Worm (Caenorhabditis elegans) whole organism, late embryonic: ENCODE results near the gene Y49F6B.20.

ENCODE experiments used
- C08G9.2 ChIP-seq: sonication (generic microtip); optimal IDR thresholded peaks from 2 replicates; lab custom pipeline; 2016; ENCODE audit warnings: mild to moderate bottlenecking, missing genetic modification characterization, moderate library complexity, missing compliant biosample characterization
- K09A11.1 ChIP-seq: sonication (generic microtip); optimal IDR thresholded peaks from 2 replicates; lab custom pipeline; 2017; ENCODE audit warnings: antibody characterized with exemption, mild to moderate bottlenecking, missing genetic modification characterization, missing compliant biosample characterization; ENCODE audit not compliant: insufficient read depth
- T23F11.4 ChIP-seq: fragments of 200-800 bp; sonication (Bioruptor generic); optimal IDR thresholded peaks from 2 replicates; lab custom pipeline; 2018; ENCODE audit warnings: mild to moderate bottlenecking, missing genetic modification characterization, missing compliant biosample characterization
- Y22D7AL.16 ChIP-seq: sonication (generic microtip); optimal IDR thresholded peaks from 2 replicates; lab custom pipeline; 2016; ENCODE audit warnings: missing genetic modification characterization, missing compliant biosample characterization
- ahr-1 ChIP-seq: sonication (generic microtip); optimal IDR thresholded peaks from 2 replicates; lab custom pipeline; 2016; ENCODE audit warnings: missing genetic modification characterization, missing compliant biosample characterization
- ceh-14 ChIP-seq: sonication (generic microtip); optimal IDR thresholded peaks from 2 replicates; lab custom pipeline; 2016; ENCODE audit warnings: missing genotype, missing genetic modification characterization, missing compliant biosample characterization
- ceh-18 ChIP-seq: sonication (generic microtip); optimal IDR thresholded peaks from 2 replicates; lab custom pipeline; 2016; ENCODE audit warnings: missing genetic modification characterization, missing compliant biosample characterization
- ceh-19 ChIP-seq: fragments of 200-800 bp; sonication (Bioruptor generic); optimal IDR thresholded peaks from 2 replicates; lab custom pipeline; 2018; ENCODE audit warnings: mild to moderate bottlenecking, missing genetic modification characterization, missing compliant biosample characterization
- ceh-2 ChIP-seq: sonication (generic microtip); optimal IDR thresholded peaks from 2 replicates; lab custom pipeline; 2016; ENCODE audit warnings: missing genotype, missing genetic modification characterization, missing compliant biosample characterization
- ceh-22 ChIP-seq: sonication (generic microtip); optimal IDR thresholded peaks from 2 replicates; lab custom pipeline; 2017; ENCODE audit warnings: missing biosample characterization, missing genetic modification characterization
- ceh-24 ChIP-seq: sonication (generic microtip); optimal IDR thresholded peaks from 2 replicates; lab custom pipeline; 2016; ENCODE audit warnings: mild to moderate bottlenecking, missing genetic modification characterization, missing compliant biosample characterization
- ceh-30 ChIP-seq: fragments of 150-350 bp; optimal IDR thresholded peaks from 2 replicates; lab custom pipeline; 2014; ENCODE audit warnings: missing biosample characterization, missing genetic modification characterization
- ceh-31 ChIP-seq: sonication (generic microtip); optimal IDR thresholded peaks from 2 replicates; lab custom pipeline; 2016; ENCODE audit warnings: missing genetic modification characterization, missing compliant biosample characterization
- ceh-34 ChIP-seq: sonication (generic microtip); optimal IDR thresholded peaks from 2 replicates; lab custom pipeline; 2016; ENCODE audit warnings: mild to moderate bottlenecking, missing genetic modification characterization, missing compliant biosample characterization
- ceh-45 ChIP-seq: fragments of 200-800 bp; sonication (Bioruptor generic); IDR thresholded peaks from 2 replicates; pipeline ENCODE4 v1.3.6; 2022; ENCODE audit warnings: missing genetic modification reagents, missing genetic modification characterization, missing compliant biosample characterization
- ceh-48 ChIP-seq: sonication (generic microtip); optimal IDR thresholded peaks from 2 replicates; lab custom pipeline; 2016; ENCODE audit warnings: missing genetic modification characterization, inconsistent platforms, missing compliant biosample characterization
- ceh-6 ChIP-seq: fragments of 200-800 bp; sonication (Bioruptor generic); optimal IDR thresholded peaks from 2 replicates; lab custom pipeline; 2018; ENCODE audit warnings: mild to moderate bottlenecking, missing genetic modification characterization, missing compliant biosample characterization
- che-1 ChIP-seq: sonication (generic microtip); optimal IDR thresholded peaks from 2 replicates; lab custom pipeline; 2016; ENCODE audit warnings: mild to moderate bottlenecking, missing genetic modification characterization, missing compliant biosample characterization
- dve-1 ChIP-seq: sonication (generic microtip); optimal IDR thresholded peaks from 2 replicates; lab custom pipeline; 2017; ENCODE audit warnings: antibody characterized with exemption, mild to moderate bottlenecking, missing genetic modification characterization, missing compliant biosample characterization
- elt-4 ChIP-seq: sonication (generic microtip); optimal IDR thresholded peaks from 2 replicates; lab custom pipeline; 2016; ENCODE audit warnings: missing genetic modification characterization, missing compliant biosample characterization
- ets-4 ChIP-seq: sonication (generic microtip); optimal IDR thresholded peaks from 2 replicates; lab custom pipeline; 2016; ENCODE audit warnings: missing genetic modification characterization, missing compliant biosample characterization
- fkh-10 ChIP-seq: fragments of 150-350 bp; optimal IDR thresholded peaks from 2 replicates; lab custom pipeline; 2014; ENCODE audit warnings: missing biosample characterization, missing genetic modification reagents, missing genetic modification characterization
- fkh-6 ChIP-seq: sonication (generic microtip); optimal IDR thresholded peaks from 2 replicates; lab custom pipeline; 2016; ENCODE audit warnings: missing genetic modification characterization, missing compliant biosample characterization
- hlh-30 ChIP-seq: sonication (generic microtip); optimal IDR thresholded peaks from 2 replicates; lab custom pipeline; 2017; ENCODE audit warnings: antibody characterized with exemption, missing genetic modification characterization, missing compliant biosample characterization; ENCODE audit not compliant: insufficient read depth
- hlh-6 ChIP-seq: sonication (generic microtip); optimal IDR thresholded peaks from 2 replicates; lab custom pipeline; 2016; ENCODE audit warnings: missing genotype, missing genetic modification characterization, missing compliant biosample characterization
- hlh-8 ChIP-seq: sonication (generic microtip); optimal IDR thresholded peaks from 2 replicates; lab custom pipeline; 2016; ENCODE audit warnings: missing genotype, missing genetic modification characterization, missing compliant biosample characterization
- mec-3 ChIP-seq: sonication (generic microtip); optimal IDR thresholded peaks from 2 replicates; lab custom pipeline; 2016; ENCODE audit warnings: borderline replicate concordance, missing genetic modification characterization, missing compliant biosample characterization
- nfya-1 ChIP-seq: sonication (generic microtip); optimal IDR thresholded peaks from 2 replicates; lab custom pipeline; 2017; ENCODE audit warnings: missing genetic modification characterization, mild to moderate bottlenecking, missing compliant biosample characterization, antibody characterized with exemption, moderate library complexity
- nhr-11 ChIP-seq: fragments of 150-350 bp; optimal IDR thresholded peaks from 2 replicates; lab custom pipeline; 2014; ENCODE audit warnings: missing biosample characterization, missing genetic modification characterization
- odd-2 ChIP-seq: sonication (generic microtip); optimal IDR thresholded peaks from 2 replicates; lab custom pipeline; 2017; ENCODE audit warnings: antibody characterized with exemption, mild to moderate bottlenecking, missing genetic modification characterization, missing compliant biosample characterization
- pag-3 ChIP-seq: sonication (generic microtip); optimal IDR thresholded peaks from 2 replicates; lab custom pipeline; 2016; ENCODE audit warnings: missing compliant biosample characterization, missing genetic modification characterization, borderline replicate concordance
- pax-1 ChIP-seq: fragments of 150-350 bp; optimal IDR thresholded peaks from 2 replicates; lab custom pipeline; 2014; ENCODE audit warnings: missing biosample characterization, missing genetic modification characterization
- pros-1 ChIP-seq: fragments of 150-350 bp; optimal IDR thresholded peaks from 2 replicates; lab custom pipeline; 2014; ENCODE audit warnings: missing biosample characterization, missing genetic modification reagents, missing genetic modification characterization
- ref-2 ChIP-seq: sonication (generic microtip); optimal IDR thresholded peaks from 2 replicates; lab custom pipeline; 2016; ENCODE audit warnings: missing genetic modification characterization, missing compliant biosample characterization
- rnt-1 ChIP-seq: sonication (generic microtip); optimal IDR thresholded peaks from 2 replicates; lab custom pipeline; 2016; ENCODE audit warnings: missing genetic modification characterization, missing compliant biosample characterization
- sox-2 ChIP-seq: fragments of 200-800 bp; sonication (Bioruptor generic); IDR thresholded peaks from 2 replicates; pipeline ENCODE4 v1.3.6; 2022; ENCODE audit warnings: missing genetic modification reagents, missing genetic modification characterization, missing compliant biosample characterization
- tbx-7 ChIP-seq: sonication (generic microtip); optimal IDR thresholded peaks from 2 replicates; lab custom pipeline; 2016; ENCODE audit warnings: missing genotype, missing genetic modification characterization, missing compliant biosample characterization
- unc-42 ChIP-seq: sonication (generic microtip); optimal IDR thresholded peaks from 2 replicates; lab custom pipeline; 2016; ENCODE audit warnings: missing genotype, missing genetic modification characterization, missing compliant biosample characterization
- unc-55 ChIP-seq: sonication (generic microtip); optimal IDR thresholded peaks from 2 replicates; lab custom pipeline; 2017; ENCODE audit warnings: missing biosample characterization, missing genetic modification reagents, missing genetic modification characterization
- unc-86 ChIP-seq: sonication (generic microtip); optimal IDR thresholded peaks from 2 replicates; lab custom pipeline; 2016; ENCODE audit warnings: missing genetic modification characterization, missing compliant biosample characterization
- ztf-16 ChIP-seq: sonication (generic microtip); optimal IDR thresholded peaks from 2 replicates; lab custom pipeline; 2017; ENCODE audit warnings: missing genetic modification characterization, missing compliant biosample characterization

The Y49F6B.20 gene

ce11 chrII:3443154-3443553, 27.3 kb downstream of the Y49F6B.20 start, which contains the start of gene C16C8.22:
Gene C16C8.22 (minus strand): TSS chrII:3443254.
- TF ChIP-seq ets-4 (tag; lab: Kevin White, UChicago): no peak
- no peak for TF ChIP-seq unc-55 (GFP tag; lab: Kevin White, UChicago)
- no peak for TF ChIP-seq pros-1 (tag; lab: Kevin White, UChicago)
- no peak for TF ChIP-seq hlh-30 (tag; lab: Kevin White, UChicago)
- no peak for TF ChIP-seq unc-42 (tag; lab: Kevin White, UChicago)
- TF ChIP-seq ref-2 (tag; lab: Kevin White, UChicago): no peak
- no peak for TF ChIP-seq K09A11.1 (tag; lab: Kevin White, UChicago)
- no peak for TF ChIP-seq ahr-1 (tag; lab: Kevin White, UChicago)
- no peak for TF ChIP-seq T23F11.4 (GFP tag; lab: Kevin White, UChicago)
- TF ChIP-seq dve-1: no peak
- TF ChIP-seq elt-4 (tag; lab: Kevin White, UChicago): no peak
- no peak for TF ChIP-seq nfya-1 (tag; lab: Kevin White, UChicago)
- TF ChIP-seq ztf-16 (tag; lab: Kevin White, UChicago): no peak
- TF ChIP-seq fkh-6 (tag; lab: Kevin White, UChicago): no peak
- TF ChIP-seq ceh-19 (GFP tag; lab: Kevin White, UChicago): no peak
- no peak for TF ChIP-seq hlh-8 (tag; lab: Kevin White, UChicago)

ce11 chrII:3441377-3441776, 29.1 kb downstream of the Y49F6B.20 start, which contains the start of gene C16C8.27:
Gene C16C8.27 (plus strand): TSS chrII:3441677.
- TF ChIP-seq nhr-11 (tag; lab: Kevin White, UChicago) (no peak), ets-4 (tag; lab: Kevin White, UChicago) (no peak), fkh-10 (no peak), C08G9.2 (no peak), unc-86 (tag; lab: Kevin White, UChicago) (no peak), T23F11.4 (GFP tag; lab: Kevin White, UChicago) (no peak), ceh-24 (tag; lab: Kevin White, UChicago) (no peak), ceh-18 (tag; lab: Kevin White, UChicago) (no peak), pag-3 (tag; lab: Kevin White, UChicago) (no peak), che-1 (no peak), ceh-31 (tag; lab: Kevin White, UChicago) (no peak), ceh-30 (tag; lab: Kevin White, UChicago) (no peak), ceh-14 (tag; lab: Kevin White, UChicago) (no peak), ceh-22 (tag; lab: Kevin White, UChicago) (no peak), nfya-1 (tag; lab: Kevin White, UChicago) (no peak), ceh-45 (GFP tag; lab: Robert Waterston, UW) (no peak), K09A11.1 (tag; lab: Kevin White, UChicago) (no peak), Y22D7AL.16 (tag; lab: Kevin White, UChicago) (no peak), ceh-34 (tag; lab: Kevin White, UChicago) (no peak), mec-3 (tag; lab: Kevin White, UChicago) (no peak)
- TF ChIP-seq, all 69 proteins: peak for 0

ce11 chrII:3440641-3440926, 29.9 kb downstream of the Y49F6B.20 start, which contains the start of gene C16C8.17:
Gene C16C8.17 (plus strand): TSS chrII:3440827.
- TF ChIP-seq hlh-6 (tag; lab: Kevin White, UChicago) (no peak), odd-2 (tag; lab: Kevin White, UChicago) (no peak), unc-42 (tag; lab: Kevin White, UChicago) (no peak), rnt-1 (tag; lab: Kevin White, UChicago) (no peak), ceh-2 (tag; lab: Kevin White, UChicago) (no peak), unc-86 (tag; lab: Kevin White, UChicago) (no peak), fkh-6 (tag; lab: Kevin White, UChicago) (no peak), sox-2 (GFP tag; lab: Robert Waterston, UW) (no peak), pax-1 (tag; lab: Kevin White, UChicago) (no peak), tbx-7 (tag; lab: Kevin White, UChicago) (no peak), ceh-48 (no peak), T23F11.4 (GFP tag; lab: Kevin White, UChicago) (no peak), ceh-6 (GFP tag; lab: Kevin White, UChicago) (no peak), ceh-24 (tag; lab: Kevin White, UChicago) (no peak), elt-4 (tag; lab: Kevin White, UChicago) (no peak), ceh-30 (tag; lab: Kevin White, UChicago) (no peak)
- TF ChIP-seq, all 69 proteins: peak for 0
